Fruit fly (Drosophila melanogaster) whole organism, prepupa: Measurements from ENCODE around the gene Past1.

Experiments used
- Sox15 ChIP-seq: fragments of 200-800 bp; sonication (Bioruptor generic); optimal IDR thresholded peaks from 3 replicates; lab custom pipeline; 2016; ENCODE audit warnings: missing biosample characterization, missing genetic modification characterization
- cyc ChIP-seq: fragments of 200-800 bp; sonication (Bioruptor generic); optimal IDR thresholded peaks from 3 replicates; lab custom pipeline; 2016; ENCODE audit warnings: missing biosample characterization, missing genetic modification characterization

DNA sequence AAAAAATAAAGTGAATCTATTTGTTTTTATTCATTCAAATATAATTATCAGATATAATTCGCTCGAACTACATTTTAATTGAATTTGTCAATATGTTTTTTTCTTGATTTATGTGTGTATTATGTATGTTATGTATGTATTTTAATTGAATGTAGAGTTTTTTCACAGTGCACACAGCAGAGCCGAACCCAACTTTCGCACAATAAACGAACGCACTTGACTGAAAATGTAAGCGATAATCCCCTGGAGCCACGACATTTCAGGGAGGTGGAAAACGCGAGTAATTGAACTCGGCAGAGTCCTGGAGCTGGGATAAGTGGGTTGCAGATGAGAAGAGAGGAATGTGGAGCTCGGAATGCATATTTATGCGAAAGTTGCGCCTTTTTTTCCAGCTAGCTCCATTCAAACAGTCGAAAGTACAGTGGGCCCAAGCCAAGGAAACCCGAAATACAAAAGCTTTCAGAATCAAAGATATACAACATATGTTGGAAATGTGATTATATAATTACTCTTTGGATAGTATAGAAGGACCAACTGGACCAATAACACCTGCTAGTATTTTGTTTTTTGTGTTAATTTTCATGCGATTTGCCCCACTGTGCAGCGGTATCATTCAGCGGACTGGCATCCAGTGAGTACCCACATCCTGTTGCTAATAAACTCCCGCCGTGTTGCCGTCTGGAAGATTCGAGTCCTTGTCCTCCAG lies 31.0 kb downstream of the Past1 start:
- TF ChIP-seq Sox15 (GFP tag; lab: Kevin White, UChicago) (no peak), cyc (GFP tag; lab: Kevin White, UChicago) (peak; percentile 8)
